Fruit fly (Drosophila melanogaster): ENCODE results near the gene RSG7.

The RSG7 gene

DNA sequence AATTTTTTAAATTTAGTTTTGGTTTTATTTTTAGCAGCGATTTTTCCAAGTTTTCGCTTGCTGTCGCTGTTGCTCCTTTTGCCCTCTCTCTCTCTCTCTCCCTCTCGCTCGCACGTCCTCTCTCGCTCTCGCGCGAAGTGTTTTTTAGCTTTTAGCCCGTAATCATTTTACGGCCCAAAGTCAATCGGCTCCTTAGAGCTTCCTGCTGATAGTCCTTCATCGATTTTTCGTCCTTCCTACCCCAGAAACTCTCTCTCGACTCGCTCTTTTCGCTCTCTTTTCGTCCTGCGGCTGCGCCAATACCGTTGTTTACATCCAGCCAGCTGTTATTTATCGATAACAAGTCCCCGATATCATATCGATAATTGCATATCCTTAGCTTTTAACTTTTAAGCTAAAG is at the start of gene RSG7:
RSG7 (minus strand) TSS at position 139 of the 400 bp plus-strand sequence.
- no peak for TF ChIP-seq noc (tag; optimal IDR thresholded peaks at IDR 0.05)

DNA sequence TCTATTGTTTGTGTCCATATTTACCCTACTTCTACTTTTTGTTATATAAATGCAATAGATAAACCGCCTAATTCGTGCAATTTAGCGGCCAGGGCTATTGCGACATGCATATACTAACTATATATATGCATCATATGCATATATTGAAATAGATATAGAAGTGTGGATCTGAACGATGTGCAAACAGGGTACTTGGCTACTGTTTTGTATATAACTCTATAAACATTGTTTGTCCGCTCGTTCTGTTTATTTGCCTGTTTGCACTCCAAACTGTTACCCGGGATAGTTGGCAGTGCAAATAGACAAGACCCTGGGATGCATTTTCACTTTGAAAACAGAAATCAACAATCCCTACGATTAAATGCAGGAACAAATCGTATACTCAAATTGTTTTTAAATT is 48.8 kb upstream of the RSG7 start:
- no peak for TF ChIP-seq noc (tag; optimal IDR thresholded peaks at IDR 0.05)

DNA sequence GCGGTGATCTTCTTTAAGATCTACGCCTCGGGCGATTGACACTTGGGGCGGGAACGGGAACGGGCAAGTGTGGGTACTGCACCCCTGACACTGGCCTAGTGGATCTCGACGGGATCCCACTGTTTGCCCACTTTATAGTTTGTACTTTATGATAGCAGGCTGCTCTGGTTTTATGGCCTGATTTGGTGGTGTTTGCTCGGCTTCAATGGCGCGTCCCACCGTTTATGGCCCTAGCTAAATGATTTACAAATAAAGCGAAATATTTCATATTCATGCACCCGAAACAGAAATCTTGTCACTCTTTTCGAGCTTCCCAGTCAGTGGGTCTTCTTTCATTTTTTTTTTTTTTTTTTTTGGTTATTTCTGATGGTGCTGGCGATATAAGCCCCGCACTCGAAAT is 46.4 kb upstream of the RSG7 start:
- peak; percentile 74 for TF ChIP-seq noc (tag; optimal IDR thresholded peaks at IDR 0.05)

dm6 chrX:16889510-16889909 is 45.3 kb upstream of the RSG7 start, which contains the start of gene CG13002:
Gene CG13002, plus strand, starts transcription at chrX:16889810.
- no peak for TF ChIP-seq noc (tag; optimal IDR thresholded peaks at IDR 0.05)

- TF ChIP-seq noc (tag; optimal IDR thresholded peaks at IDR 0.05): no peak
These were observed 42.3 kb upstream of the RSG7 start, which contains the start of the genes DENR and CG4880 for dm6 chrX:16886551-16886950. Gene DENR, minus strand, starts transcription at chrX:16886560. Gene CG4880, plus strand, starts transcription at chrX:16886818.

DNA sequence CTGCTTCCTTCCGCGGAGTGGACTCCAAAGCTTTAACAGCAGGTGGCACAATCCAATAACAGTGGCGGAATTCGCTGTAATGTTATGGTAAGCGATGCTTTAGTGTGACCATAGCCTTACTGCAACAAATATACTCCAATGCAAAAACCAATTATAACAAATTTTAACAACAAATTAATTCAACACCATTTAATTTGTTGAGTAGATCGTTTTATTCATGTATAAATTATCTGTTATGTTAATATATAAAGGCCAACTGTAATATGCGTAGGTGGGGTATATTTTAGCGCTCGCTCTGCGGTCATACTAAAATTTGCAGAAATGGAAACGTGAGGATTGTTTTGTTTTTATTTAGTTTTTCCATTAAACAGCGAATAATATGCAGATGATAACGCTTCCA is 40.0 kb upstream of the RSG7 start, which contains the start of the genes Nprl2 and Polr3I:
Nprl2 (minus strand) TSS at position 86 of the 400 bp plus-strand sequence.
Polr3I (plus strand) TSS at position 302 of the 400 bp plus-strand sequence.
- no peak for TF ChIP-seq noc (tag; optimal IDR thresholded peaks at IDR 0.05)

dm6 chrX:16881015-16881414 is 36.8 kb upstream of the RSG7 start, which contains the start of gene CG4872:
Gene CG4872, plus strand, starts transcription at chrX:16881347.
- no peak for TF ChIP-seq noc (tag; optimal IDR thresholded peaks at IDR 0.05)

DNA sequence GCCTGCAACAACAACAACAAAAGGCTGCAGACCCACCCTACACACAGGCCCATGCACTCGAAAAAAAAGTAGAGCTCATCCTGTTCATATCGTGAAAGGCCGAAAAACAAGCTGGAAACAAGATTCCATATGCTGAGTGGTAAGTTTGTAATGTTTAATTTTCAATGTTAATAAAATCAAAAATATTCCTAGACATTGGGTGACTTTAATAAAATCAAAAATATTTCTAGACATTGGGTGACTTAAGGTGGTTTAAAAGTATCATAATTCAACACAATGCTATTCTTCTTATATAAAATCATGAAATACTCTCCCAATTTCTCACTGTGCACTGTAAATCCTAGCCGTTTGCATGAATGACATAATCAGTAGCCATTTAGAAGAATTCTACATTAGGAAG is 35.8 kb upstream of the RSG7 start:
- TF ChIP-seq noc (tag; optimal IDR thresholded peaks at IDR 0.05): no peak

- no peak for TF ChIP-seq noc (tag; optimal IDR thresholded peaks at IDR 0.05)
These were observed 32.2 kb upstream of the RSG7 start, which contains the start of gene CG13003 for dm6 chrX:16876425-16876824. Gene CG13003, minus strand, starts transcription at chrX:16876544.

- no peak for TF ChIP-seq noc (tag; optimal IDR thresholded peaks at IDR 0.05)
These were observed 30.4 kb upstream of the RSG7 start for dm6 chrX:16874671-16875070.

DNA sequence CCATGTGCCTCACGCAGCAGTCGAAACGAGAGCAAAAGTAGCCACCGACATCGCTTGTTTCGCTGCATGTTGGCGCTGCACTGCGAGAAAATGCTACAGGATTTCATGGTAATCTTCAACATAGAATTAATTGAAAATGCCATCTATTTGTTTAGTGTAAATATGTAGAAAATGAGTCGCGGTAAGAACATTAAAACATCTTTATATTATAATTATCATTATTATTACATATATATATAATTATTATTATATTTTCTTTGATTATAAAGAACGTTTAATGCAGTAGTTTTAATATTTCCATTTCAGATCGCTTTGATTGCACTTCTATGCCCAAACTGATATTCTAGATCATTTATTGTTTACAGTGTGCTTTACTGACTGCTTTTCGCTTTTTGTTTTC is 28.8 kb upstream of the RSG7 start:
- no peak for TF ChIP-seq noc (tag; optimal IDR thresholded peaks at IDR 0.05)

dm6 chrX:16871808-16872207 is 27.6 kb upstream of the RSG7 start:
- no peak for TF ChIP-seq noc (tag; optimal IDR thresholded peaks at IDR 0.05)

DNA sequence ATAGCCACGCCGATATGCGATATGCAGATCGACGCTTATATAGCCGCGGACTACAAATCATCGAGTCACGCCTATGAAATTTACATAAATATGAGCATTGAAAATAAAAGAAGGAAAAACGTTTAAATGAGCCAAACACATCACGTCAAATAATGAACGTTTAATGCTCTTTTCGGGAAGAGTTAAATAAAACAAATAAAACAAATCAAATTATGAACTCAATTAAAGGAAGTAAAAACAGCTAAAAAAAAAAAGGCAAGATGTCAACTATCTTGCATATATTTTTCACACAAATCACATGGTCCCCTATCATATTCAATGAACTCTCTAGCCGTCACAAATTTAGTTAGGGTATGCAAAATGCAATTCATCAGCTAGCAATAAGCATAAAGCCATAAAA is 23.4 kb upstream of the RSG7 start:
- TF ChIP-seq noc (tag; optimal IDR thresholded peaks at IDR 0.05): no peak

- TF ChIP-seq noc (tag; optimal IDR thresholded peaks at IDR 0.05): no peak
These were observed 15.5 kb upstream of the RSG7 start for dm6 chrX:16859732-16860131.

DNA sequence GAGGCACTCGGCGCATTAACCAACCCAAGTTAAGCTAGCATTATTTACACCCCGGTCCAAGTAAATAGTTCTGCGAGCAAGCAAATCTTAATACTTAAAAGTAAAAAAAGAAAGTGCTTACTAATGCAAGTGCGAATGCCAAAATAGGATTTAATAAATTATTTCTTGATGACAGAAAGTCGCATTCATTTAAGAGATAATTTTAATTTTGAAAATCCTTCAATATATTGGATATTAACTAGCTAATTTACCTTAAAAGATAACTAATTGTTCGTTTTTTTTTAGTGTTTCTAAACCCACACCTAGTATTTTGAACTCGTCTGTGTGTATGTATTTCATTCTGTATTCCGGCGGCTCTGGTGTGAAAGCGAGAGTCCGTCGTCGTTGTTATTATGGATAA is 10.5 kb upstream of the RSG7 start:
- peak; percentile 26 for TF ChIP-seq noc (tag; optimal IDR thresholded peaks at IDR 0.05)

dm6 chrX:16849517-16849916 is 5.3 kb upstream of the RSG7 start:
- no peak for TF ChIP-seq noc (tag; optimal IDR thresholded peaks at IDR 0.05)

DNA sequence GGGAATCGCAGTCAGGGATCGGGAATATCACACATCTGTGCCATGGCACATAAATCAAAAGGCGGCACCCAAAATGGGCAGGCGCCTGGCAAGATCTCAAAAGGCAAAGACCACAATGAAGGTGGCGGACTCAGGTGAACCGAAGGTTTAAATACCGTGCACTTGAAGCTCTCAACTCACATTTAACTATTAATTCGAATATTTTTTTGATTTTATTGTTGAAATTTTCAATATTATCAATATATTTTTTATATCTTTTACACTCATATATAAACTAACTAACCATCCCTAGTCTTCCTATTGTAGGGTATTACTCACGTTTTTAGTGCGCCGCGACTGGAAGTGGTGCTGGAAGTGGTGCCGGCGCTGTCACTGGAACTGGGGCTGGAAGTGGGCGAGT is 4.7 kb upstream of the RSG7 start:
- TF ChIP-seq noc (tag; optimal IDR thresholded peaks at IDR 0.05): no peak

DNA sequence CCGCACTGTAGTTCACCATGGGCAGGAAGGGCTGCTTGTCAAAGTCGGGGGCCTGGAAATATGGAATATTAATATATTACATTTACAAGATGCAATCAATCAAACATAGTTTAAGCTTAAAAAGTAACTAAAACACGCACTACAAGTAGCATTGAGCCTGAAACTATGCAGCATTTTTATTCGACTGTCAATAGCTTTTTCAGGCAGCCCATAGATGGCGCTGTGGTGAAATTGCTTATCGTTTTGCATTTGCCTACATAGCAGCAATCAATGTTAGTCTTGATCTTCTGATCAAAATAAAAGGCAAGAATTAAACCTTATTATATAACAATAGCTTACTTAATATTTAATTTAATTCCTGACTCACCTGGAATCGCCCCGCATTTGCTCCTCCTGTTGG is 2.3 kb upstream of the RSG7 start:
- TF ChIP-seq noc (tag; optimal IDR thresholded peaks at IDR 0.05): no peak
